Fruit fly (Drosophila melanogaster) whole organism, adult: Measurements from ENCODE around the gene CG32313.
A peak's percentile ranks its signal among the peaks of the same experiment; 100 is the strongest.

ENCODE experiments used
- CG11617 ChIP-seq: fragments of 200-800 bp; sonication (Bioruptor generic); optimal IDR thresholded peaks from 2 replicates; lab custom pipeline; 2017; ENCODE audit warnings: mild to moderate bottlenecking, missing biosample characterization, missing genetic modification reagents, missing genetic modification characterization
- CG12768 ChIP-seq: fragments of 200-800 bp; sonication (Bioruptor generic); optimal IDR thresholded peaks from 2 replicates; lab custom pipeline; 2017; ENCODE audit warnings: missing biosample characterization, missing genetic modification characterization, mild to moderate bottlenecking, moderate library complexity, missing genetic modification reagents
- CG14711 ChIP-seq: fragments of 200-800 bp; sonication (Bioruptor generic); optimal IDR thresholded peaks from 2 replicates; lab custom pipeline; 2018; ENCODE audit warnings: missing biosample characterization, mild to moderate bottlenecking, missing genetic modification characterization, moderate library complexity
- CG1620 ChIP-seq: fragments of 200-800 bp; sonication (Bioruptor generic); optimal IDR thresholded peaks from 2 replicates; lab custom pipeline; 2016; ENCODE audit warnings: missing biosample characterization, missing genetic modification characterization
- CG33017 ChIP-seq: fragments of 200-800 bp; sonication (Bioruptor generic); optimal IDR thresholded peaks from 2 replicates; lab custom pipeline; 2018; ENCODE audit warnings: missing biosample characterization, mild to moderate bottlenecking, missing genetic modification characterization, moderate library complexity
- CG5204 ChIP-seq: fragments of 200-800 bp; sonication (Bioruptor generic); optimal IDR thresholded peaks from 2 replicates; lab custom pipeline; 2016; ENCODE audit warnings: missing biosample characterization, missing genetic modification characterization
- CG7045 ChIP-seq: fragments of 200-800 bp; sonication (Bioruptor generic); optimal IDR thresholded peaks from 2 replicates; lab custom pipeline; 2017; ENCODE audit warnings: missing biosample characterization, mild to moderate bottlenecking, missing genetic modification characterization
- CG7101 ChIP-seq: fragments of 200-800 bp; sonication (Bioruptor generic); optimal IDR thresholded peaks from 2 replicates; lab custom pipeline; 2018; ENCODE audit warnings: missing biosample characterization, mild to moderate bottlenecking, missing genetic modification characterization, moderate library complexity
- Clk ChIP-seq: fragments of 200-800 bp; sonication (Bioruptor generic); optimal IDR thresholded peaks from 2 replicates; lab custom pipeline; 2017; ENCODE audit warnings: missing biosample characterization, missing genetic modification characterization
- Crg-1 ChIP-seq: fragments of 200-800 bp; sonication (Bioruptor generic); optimal IDR thresholded peaks from 2 replicates; lab custom pipeline; 2016; ENCODE audit warnings: missing biosample characterization, missing genetic modification characterization
- Hr96 ChIP-seq: fragments of 200-800 bp; sonication (Bioruptor generic); optimal IDR thresholded peaks from 2 replicates; lab custom pipeline; 2016; ENCODE audit warnings: missing biosample characterization, missing genetic modification characterization
- Mnt ChIP-seq: fragments of 200-800 bp; sonication (Bioruptor generic); optimal IDR thresholded peaks from 2 replicates; lab custom pipeline; 2016; ENCODE audit warnings: missing biosample characterization, mild to moderate bottlenecking, missing genetic modification characterization
- bab1 ChIP-seq: fragments of 200-800 bp; sonication (Bioruptor generic); optimal IDR thresholded peaks from 3 replicates; lab custom pipeline; 2019; ENCODE audit warnings: missing biosample characterization, mild to moderate bottlenecking, missing genetic modification characterization, moderate library complexity
- cic ChIP-seq: fragments of 200-800 bp; sonication (Bioruptor generic); optimal IDR thresholded peaks from 2 replicates; lab custom pipeline; 2017; ENCODE audit warnings: missing biosample characterization, mild to moderate bottlenecking, missing genetic modification characterization, moderate library complexity
- cnc ChIP-seq, 2 experiments: fragments of >200 bp; optimal IDR thresholded peaks; 2 replicates each; lab custom pipeline; 2017
- kay ChIP-seq: fragments of 200-800 bp; sonication (Bioruptor generic); peaks from one replicate; lab custom pipeline; 2016; ENCODE audit warnings: missing biosample characterization, missing genetic modification characterization, borderline replicate concordance
- ovo ChIP-seq: fragments of 200-800 bp; sonication (Bioruptor generic); optimal IDR thresholded peaks from 2 replicates; lab custom pipeline; 2016; ENCODE audit warnings: missing biosample characterization, missing genetic modification characterization
- pad ChIP-seq: fragments of 200-800 bp; sonication (Bioruptor generic); optimal IDR thresholded peaks from 3 replicates; lab custom pipeline; 2017; ENCODE audit warnings: missing biosample characterization, missing genetic modification characterization, mild to moderate bottlenecking, moderate library complexity, missing genetic modification reagents
- tj ChIP-seq: fragments of 200-800 bp; sonication (Bioruptor generic); optimal IDR thresholded peaks from 3 replicates; lab custom pipeline; 2017; ENCODE audit warnings: missing biosample characterization, mild to moderate bottlenecking, missing genetic modification characterization, moderate library complexity
- toe ChIP-seq: fragments of 200-800 bp; sonication (Bioruptor generic); optimal IDR thresholded peaks from 2 replicates; lab custom pipeline; 2016; ENCODE audit warnings: missing biosample characterization, missing genetic modification characterization

Gene CG32313

dm6 chr3L:1571077-1571476 lies 25.5 kb upstream of the CG32313 start:
- no peak for TF ChIP-seq cic (GFP tag; lab: Kevin White, UChicago)
- peak; percentile 1 for TF ChIP-seq tj (GFP tag; lab: Kevin White, UChicago)
- peak; percentile 45 for TF ChIP-seq kay (GFP tag; lab: Kevin White, UChicago)

- TF ChIP-seq bab1 (GFP tag; lab: Kevin White, UChicago) (peak; percentile 9), toe (GFP tag; lab: Kevin White, UChicago) (no peak), Crg-1 (GFP tag; lab: Kevin White, UChicago) (no peak), tj (GFP tag; lab: Kevin White, UChicago) (peak; percentile 59)
These were observed 24.4 kb upstream of the CG32313 start for dm6 chr3L:1569966-1570276.

dm6 chr3L:1569162-1569965 lies 23.8 kb upstream of the CG32313 start, which contains the start of gene Tmep:
Gene Tmep, plus strand, starts transcription at chr3L:1569181.
- TF ChIP-seq CG14711 (tag; lab: Kevin White, UChicago) (no peak), CG12768 (GFP tag; lab: Kevin White, UChicago) (no peak), Hr96 (GFP tag; lab: Kevin White, UChicago) (no peak), kay (GFP tag; lab: Kevin White, UChicago) (no peak), CG11617 (no peak), Clk (no peak), CG1620 (GFP tag; lab: Kevin White, UChicago) (no peak), ovo (GFP tag; lab: Kevin White, UChicago) (no peak), toe (GFP tag; lab: Kevin White, UChicago) (no peak), CG7045 (GFP tag; lab: Kevin White, UChicago) (no peak), cnc (optimal IDR thresholded peaks at IDR 0.05; lab: Kevin White, UChicago) (no peak), tj (GFP tag; lab: Kevin White, UChicago) (peak; percentile 61), Crg-1 (GFP tag; lab: Kevin White, UChicago) (no peak), CG33017 (tag; lab: Kevin White, UChicago) (no peak), pad (GFP tag; lab: Kevin White, UChicago) (no peak), Mnt (peak; percentile 5), CG5204 (no peak), CG7101 (tag; lab: Kevin White, UChicago) (no peak), cic (GFP tag; lab: Kevin White, UChicago) (peak; percentile 63), bab1 (GFP tag; lab: Kevin White, UChicago) (no peak)

dm6 chr3L:1568225-1569161 lies 22.9 kb upstream of the CG32313 start, which contains the start of gene CG7879:
Gene CG7879, minus strand, starts transcription at chr3L:1568608.
- TF ChIP-seq bab1 (GFP tag; lab: Kevin White, UChicago), result peak; percentile 53
- TF ChIP-seq CG11617, result peak; percentile 7
- peak; percentile 2 for TF ChIP-seq ovo (GFP tag; lab: Kevin White, UChicago)
- TF ChIP-seq Hr96 (GFP tag; lab: Kevin White, UChicago), result no peak
- TF ChIP-seq CG12768 (GFP tag; lab: Kevin White, UChicago), result no peak
- TF ChIP-seq CG7045 (GFP tag; lab: Kevin White, UChicago), result no peak
- no peak for TF ChIP-seq kay (GFP tag; lab: Kevin White, UChicago)
- TF ChIP-seq Mnt, result peak; percentile 20
- TF ChIP-seq Clk, result no peak
- TF ChIP-seq pad (GFP tag; lab: Kevin White, UChicago), result no peak
- TF ChIP-seq CG14711 (tag; lab: Kevin White, UChicago), result no peak
- no peak for TF ChIP-seq tj (GFP tag; lab: Kevin White, UChicago)
- no peak for TF ChIP-seq Crg-1 (GFP tag; lab: Kevin White, UChicago)
- no peak for TF ChIP-seq toe (GFP tag; lab: Kevin White, UChicago)
- TF ChIP-seq cnc (optimal IDR thresholded peaks at IDR 0.05; lab: Kevin White, UChicago), result no peak
- TF ChIP-seq CG7101 (tag; lab: Kevin White, UChicago), result peak; percentile 24
- TF ChIP-seq CG33017 (tag; lab: Kevin White, UChicago), result no peak
- TF ChIP-seq CG1620 (GFP tag; lab: Kevin White, UChicago), result peak; percentile 28
- no peak for TF ChIP-seq CG5204
- peak; percentile 98 for TF ChIP-seq cic (GFP tag; lab: Kevin White, UChicago)

- TF ChIP-seq CG5204 (no peak), tj (GFP tag; lab: Kevin White, UChicago) (no peak)
These were observed 19.5 kb upstream of the CG32313 start, which contains the start of gene CG12003 for dm6 chr3L:1565092-1565491. Gene CG12003, plus strand, starts transcription at chr3L:1565392.

dm6 chr3L:1558178-1558788 lies 12.7 kb upstream of the CG32313 start, which contains the start of the genes Pex10 and CG12099:
Gene Pex10, plus strand, starts transcription at chr3L:1558228.
Gene CG12099, minus strand, starts transcription at chr3L:1558484.
- peak; percentile 86 for TF ChIP-seq CG33017 (tag; lab: Kevin White, UChicago)
- peak; percentile 92 for TF ChIP-seq Mnt
- TF ChIP-seq Clk, result peak; percentile 93
- TF ChIP-seq CG1620 (GFP tag; lab: Kevin White, UChicago), result peak; percentile 90
- no peak for TF ChIP-seq cnc (optimal IDR thresholded peaks at IDR 0.05; lab: Kevin White, UChicago)
- TF ChIP-seq CG5204, result no peak
- TF ChIP-seq toe (GFP tag; lab: Kevin White, UChicago), result peak; percentile 94
- TF ChIP-seq CG14711 (tag; lab: Kevin White, UChicago), result peak; percentile 83
- peak; percentile 83 for TF ChIP-seq Hr96 (GFP tag; lab: Kevin White, UChicago)
- peak; percentile 91 for TF ChIP-seq bab1 (GFP tag; lab: Kevin White, UChicago)
- peak; percentile 95 for TF ChIP-seq CG11617
- TF ChIP-seq CG7045 (GFP tag; lab: Kevin White, UChicago), result peak; percentile 89
- TF ChIP-seq kay (GFP tag; lab: Kevin White, UChicago), result no peak
- peak; percentile 86 for TF ChIP-seq ovo (GFP tag; lab: Kevin White, UChicago)
- peak; percentile 93 for TF ChIP-seq Crg-1 (GFP tag; lab: Kevin White, UChicago)
- peak; percentile 66 for TF ChIP-seq cic (GFP tag; lab: Kevin White, UChicago)
- TF ChIP-seq tj (GFP tag; lab: Kevin White, UChicago), result peak; percentile 84
- TF ChIP-seq CG7101 (tag; lab: Kevin White, UChicago), result peak; percentile 93
- TF ChIP-seq CG12768 (GFP tag; lab: Kevin White, UChicago), result peak; percentile 95
- TF ChIP-seq pad (GFP tag; lab: Kevin White, UChicago), result peak; percentile 83
